Worm (Caenorhabditis elegans) whole organism, late embryonic: ENCODE data around the gene ugt-30.

ENCODE experiments used
- F13H6.1 ChIP-seq: sonication (generic microtip); optimal IDR thresholded peaks from 2 replicates; lab custom pipeline; 2016; ENCODE audit warnings: missing genetic modification characterization, missing compliant biosample characterization
- ahr-1 ChIP-seq: sonication (generic microtip); optimal IDR thresholded peaks from 2 replicates; lab custom pipeline; 2016; ENCODE audit warnings: missing genetic modification characterization, missing compliant biosample characterization
- ama-1 ChIP-seq: fragments of 150-350 bp; optimal IDR thresholded peaks from 2 replicates; lab custom pipeline; 2014
- dve-1 ChIP-seq: sonication (generic microtip); optimal IDR thresholded peaks from 2 replicates; lab custom pipeline; 2017; ENCODE audit warnings: antibody characterized with exemption, mild to moderate bottlenecking, missing genetic modification characterization, missing compliant biosample characterization
- elt-2 ChIP-seq: sonication (generic microtip); optimal IDR thresholded peaks from 2 replicates; lab custom pipeline; 2016; ENCODE audit warnings: missing genetic modification reagents, missing genetic modification characterization, missing compliant biosample characterization
- hlh-30 ChIP-seq: sonication (generic microtip); optimal IDR thresholded peaks from 2 replicates; lab custom pipeline; 2017; ENCODE audit warnings: antibody characterized with exemption, missing genetic modification characterization, missing compliant biosample characterization; ENCODE audit not compliant: insufficient read depth
- pha-4 ChIP-seq: fragments of 150-350 bp; optimal IDR thresholded peaks from 2 replicates; lab custom pipeline; 2018; ENCODE audit warnings: missing biosample characterization, missing genetic modification reagents, missing genetic modification characterization
- pqm-1 ChIP-seq: sonication (generic microtip); optimal IDR thresholded peaks from 2 replicates; lab custom pipeline; 2016; ENCODE audit warnings: missing genetic modification characterization, missing compliant biosample characterization
- sox-4 ChIP-seq: sonication (generic microtip); optimal IDR thresholded peaks from 2 replicates; lab custom pipeline; 2017; ENCODE audit warnings: mild to moderate bottlenecking, missing genetic modification characterization, inconsistent platforms, missing compliant biosample characterization
- tbx-2 ChIP-seq: sonication (generic microtip); optimal IDR thresholded peaks from 2 replicates; lab custom pipeline; 2016; ENCODE audit warnings: missing genetic modification characterization, missing compliant biosample characterization

- no peak for TF ChIP-seq pqm-1 (tag; lab: Kevin White, UChicago)
- no peak for TF ChIP-seq pha-4 (tag; lab: Kevin White, UChicago)
- no peak for TF ChIP-seq hlh-30
- TF ChIP-seq ama-1 (lab: Kevin White, UChicago) = no peak
- TF ChIP-seq F13H6.1 = no peak
- TF ChIP-seq elt-2 (tag; lab: Kevin White, UChicago) = no peak
- TF ChIP-seq tbx-2 (tag; lab: Kevin White, UChicago) = no peak
- TF ChIP-seq sox-4 (tag; lab: Kevin White, UChicago) = no peak
- no peak for TF ChIP-seq ahr-1 (tag; lab: Kevin White, UChicago)
- no peak for TF ChIP-seq dve-1
These were observed 35.6 kb downstream of the ugt-30 start, which contains the start of the genes C01G10.5 and C01G10.4 for ce11 chrV:15089438-15089837.
